Worm (Caenorhabditis elegans) whole organism, L4/young adult: Measurements from ENCODE around the gene sco-1.

Experiments
- dao-5 ChIP-seq: sonication (generic microtip); optimal IDR thresholded peaks from 2 replicates; lab custom pipeline; 2016; ENCODE audit warnings: missing genotype, missing genetic modification characterization, moderate library complexity, missing compliant biosample characterization
- him-1 ChIP-seq: sonication (generic microtip); optimal IDR thresholded peaks from 2 replicates; lab custom pipeline; 2016; ENCODE audit warnings: missing genotype, missing genetic modification reagents, missing genetic modification characterization, missing compliant biosample characterization

ce11 chrII:4258683-4259082, 40.8 kb upstream of the sco-1 start, which contains the start of gene clec-135:
- TF ChIP-seq dao-5 (no peak), him-1 (tag; lab: Kevin White, UChicago) (no peak)
